Fruit fly (Drosophila melanogaster) whole organism, adult: ENCODE measurements around the gene grp.
A peak's percentile ranks its signal among the peaks of the same experiment; 100 is the strongest.

ENCODE experiments used
- CG11617 ChIP-seq: fragments of 200-800 bp; sonication (Bioruptor generic); optimal IDR thresholded peaks from 2 replicates; lab custom pipeline; 2017; ENCODE audit warnings: mild to moderate bottlenecking, missing biosample characterization, missing genetic modification reagents, missing genetic modification characterization
- CG12768 ChIP-seq: fragments of 200-800 bp; sonication (Bioruptor generic); optimal IDR thresholded peaks from 2 replicates; lab custom pipeline; 2017; ENCODE audit warnings: missing biosample characterization, missing genetic modification characterization, mild to moderate bottlenecking, moderate library complexity, missing genetic modification reagents
- CG14711 ChIP-seq: fragments of 200-800 bp; sonication (Bioruptor generic); optimal IDR thresholded peaks from 2 replicates; lab custom pipeline; 2018; ENCODE audit warnings: missing biosample characterization, mild to moderate bottlenecking, missing genetic modification characterization, moderate library complexity
- CG1620 ChIP-seq: fragments of 200-800 bp; sonication (Bioruptor generic); optimal IDR thresholded peaks from 2 replicates; lab custom pipeline; 2016; ENCODE audit warnings: missing biosample characterization, missing genetic modification characterization
- CG33017 ChIP-seq: fragments of 200-800 bp; sonication (Bioruptor generic); optimal IDR thresholded peaks from 2 replicates; lab custom pipeline; 2018; ENCODE audit warnings: missing biosample characterization, mild to moderate bottlenecking, missing genetic modification characterization, moderate library complexity
- CG5204 ChIP-seq: fragments of 200-800 bp; sonication (Bioruptor generic); optimal IDR thresholded peaks from 2 replicates; lab custom pipeline; 2016; ENCODE audit warnings: missing biosample characterization, missing genetic modification characterization
- CG7045 ChIP-seq: fragments of 200-800 bp; sonication (Bioruptor generic); optimal IDR thresholded peaks from 2 replicates; lab custom pipeline; 2017; ENCODE audit warnings: missing biosample characterization, mild to moderate bottlenecking, missing genetic modification characterization
- CG7101 ChIP-seq: fragments of 200-800 bp; sonication (Bioruptor generic); optimal IDR thresholded peaks from 2 replicates; lab custom pipeline; 2018; ENCODE audit warnings: missing biosample characterization, mild to moderate bottlenecking, missing genetic modification characterization, moderate library complexity
- Clk ChIP-seq: fragments of 200-800 bp; sonication (Bioruptor generic); optimal IDR thresholded peaks from 2 replicates; lab custom pipeline; 2017; ENCODE audit warnings: missing biosample characterization, missing genetic modification characterization
- Crg-1 ChIP-seq: fragments of 200-800 bp; sonication (Bioruptor generic); optimal IDR thresholded peaks from 2 replicates; lab custom pipeline; 2016; ENCODE audit warnings: missing biosample characterization, missing genetic modification characterization
- Hr96 ChIP-seq: fragments of 200-800 bp; sonication (Bioruptor generic); optimal IDR thresholded peaks from 2 replicates; lab custom pipeline; 2016; ENCODE audit warnings: missing biosample characterization, missing genetic modification characterization
- Mnt ChIP-seq: fragments of 200-800 bp; sonication (Bioruptor generic); optimal IDR thresholded peaks from 2 replicates; lab custom pipeline; 2016; ENCODE audit warnings: missing biosample characterization, mild to moderate bottlenecking, missing genetic modification characterization
- bab1 ChIP-seq: fragments of 200-800 bp; sonication (Bioruptor generic); optimal IDR thresholded peaks from 3 replicates; lab custom pipeline; 2019; ENCODE audit warnings: missing biosample characterization, mild to moderate bottlenecking, missing genetic modification characterization, moderate library complexity
- cic ChIP-seq: fragments of 200-800 bp; sonication (Bioruptor generic); optimal IDR thresholded peaks from 2 replicates; lab custom pipeline; 2017; ENCODE audit warnings: missing biosample characterization, mild to moderate bottlenecking, missing genetic modification characterization, moderate library complexity
- cnc ChIP-seq, 2 experiments: fragments of >200 bp; optimal IDR thresholded peaks; 2 replicates each; lab custom pipeline; 2017
- kay ChIP-seq: fragments of 200-800 bp; sonication (Bioruptor generic); peaks from one replicate; lab custom pipeline; 2016; ENCODE audit warnings: missing biosample characterization, missing genetic modification characterization, borderline replicate concordance
- ovo ChIP-seq: fragments of 200-800 bp; sonication (Bioruptor generic); optimal IDR thresholded peaks from 2 replicates; lab custom pipeline; 2016; ENCODE audit warnings: missing biosample characterization, missing genetic modification characterization
- pad ChIP-seq: fragments of 200-800 bp; sonication (Bioruptor generic); optimal IDR thresholded peaks from 3 replicates; lab custom pipeline; 2017; ENCODE audit warnings: missing biosample characterization, missing genetic modification characterization, mild to moderate bottlenecking, moderate library complexity, missing genetic modification reagents
- tj ChIP-seq: fragments of 200-800 bp; sonication (Bioruptor generic); optimal IDR thresholded peaks from 3 replicates; lab custom pipeline; 2017; ENCODE audit warnings: missing biosample characterization, mild to moderate bottlenecking, missing genetic modification characterization, moderate library complexity
- toe ChIP-seq: fragments of 200-800 bp; sonication (Bioruptor generic); optimal IDR thresholded peaks from 2 replicates; lab custom pipeline; 2016; ENCODE audit warnings: missing biosample characterization, missing genetic modification characterization

Gene grp

dm6 chr2L:16685612-16685912, 5.7 kb downstream of the grp start:
- TF ChIP-seq bab1 (GFP tag; lab: Kevin White, UChicago) (no peak), Clk (GFP tag; lab: Kevin White, UChicago) (no peak), Crg-1 (no peak), cic (GFP tag; lab: Kevin White, UChicago) (no peak), pad (GFP tag; lab: Kevin White, UChicago) (no peak), cnc (optimal IDR thresholded peaks at IDR 0.05; lab: Kevin White, UChicago) (no peak), CG5204 (GFP tag; lab: Kevin White, UChicago) (no peak), CG1620 (GFP tag; lab: Kevin White, UChicago) (no peak)

DNA sequence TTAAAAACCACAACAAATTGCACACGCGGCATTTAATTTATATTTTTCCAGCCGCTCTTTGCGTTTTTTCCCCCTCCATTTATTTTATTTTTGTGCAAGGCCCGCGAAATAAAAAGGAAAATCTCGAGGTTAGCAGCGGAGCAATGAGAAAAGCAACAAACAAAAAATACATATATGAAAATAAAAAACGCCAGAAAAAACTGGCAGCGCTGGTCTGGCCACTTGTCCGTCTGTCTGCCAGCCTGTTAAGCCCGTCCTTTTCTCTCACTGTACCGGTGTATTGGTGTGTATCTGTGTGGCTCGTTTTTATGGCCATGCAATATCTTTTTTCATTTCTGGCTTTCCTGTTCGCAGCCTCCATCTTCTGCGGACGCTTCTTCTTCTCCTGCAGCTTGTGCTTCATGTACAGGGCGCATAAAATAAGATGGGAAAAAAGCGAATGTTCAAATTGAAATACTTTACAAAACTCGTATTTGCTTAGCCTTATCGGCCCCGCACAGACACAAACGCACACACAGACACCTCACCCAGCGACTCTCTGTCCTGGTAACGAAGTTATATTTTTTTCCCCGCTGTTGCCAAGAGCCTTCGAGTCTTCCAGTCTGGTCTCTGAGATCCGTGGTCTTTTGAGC, 6.7 kb downstream of the grp start:
- TF ChIP-seq tj (peak; percentile 96), Crg-1 (no peak)

- TF ChIP-seq pad (GFP tag; lab: Kevin White, UChicago): no peak
- no peak for TF ChIP-seq ovo (GFP tag; lab: Kevin White, UChicago)
- TF ChIP-seq CG7101 (tag; lab: Kevin White, UChicago): no peak
- TF ChIP-seq CG12768 (GFP tag; lab: Kevin White, UChicago): no peak
- TF ChIP-seq Clk (GFP tag; lab: Kevin White, UChicago): no peak
- no peak for TF ChIP-seq CG14711 (tag; lab: Kevin White, UChicago)
- no peak for TF ChIP-seq kay
- no peak for TF ChIP-seq CG1620 (GFP tag; lab: Kevin White, UChicago)
- no peak for TF ChIP-seq CG33017 (tag; lab: Kevin White, UChicago)
Observed at dm6 chr2L:16687863-16688262, 8.0 kb downstream of the grp start.

DNA sequence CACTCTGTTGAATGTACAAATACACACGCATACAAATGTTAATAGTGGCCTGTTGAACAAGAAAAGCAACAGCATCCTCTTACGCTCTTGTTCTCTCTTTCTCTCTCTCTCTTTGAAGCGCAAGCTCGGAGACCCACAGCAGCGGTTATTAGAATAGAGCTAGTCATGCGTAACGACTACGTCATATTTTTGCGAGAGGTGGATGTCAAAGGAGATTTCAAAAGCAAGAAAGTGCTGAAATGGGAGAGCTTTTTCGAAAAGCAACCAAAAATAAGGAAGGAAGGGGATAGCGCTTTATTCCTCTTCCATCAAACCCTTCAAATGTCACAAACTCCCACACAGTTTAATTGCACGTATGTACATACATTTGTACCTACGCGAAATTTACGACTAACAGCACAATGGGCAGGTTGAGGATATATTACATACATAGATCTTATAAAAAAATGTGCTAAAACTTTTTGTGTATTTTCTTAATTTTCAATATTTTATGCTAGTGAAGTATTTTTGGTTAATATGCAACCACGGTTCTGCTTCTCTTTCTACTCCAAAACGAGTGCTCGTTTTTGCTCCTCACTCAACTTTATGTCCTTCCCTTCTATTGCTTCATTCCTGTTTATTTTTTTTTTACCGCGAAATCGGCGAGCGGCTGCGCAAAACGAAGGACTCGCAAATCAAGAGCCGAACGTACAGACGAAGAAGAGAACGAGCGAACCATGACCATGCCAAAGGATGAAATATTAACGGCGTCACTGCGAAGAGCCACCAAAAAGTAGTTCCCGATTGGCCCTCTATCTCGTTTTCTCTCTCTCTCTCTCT, 10.2 kb downstream of the grp start:
- TF ChIP-seq cic (GFP tag; lab: Kevin White, UChicago): no peak
- peak; percentile 85 for TF ChIP-seq kay
- TF ChIP-seq CG5204 (GFP tag; lab: Kevin White, UChicago): peak; percentile 32
- TF ChIP-seq Mnt: no peak

dm6 chr2L:16690619-16690908, 10.7 kb downstream of the grp start:
- TF ChIP-seq Crg-1: no peak
- peak; percentile 2 for TF ChIP-seq Mnt

DNA sequence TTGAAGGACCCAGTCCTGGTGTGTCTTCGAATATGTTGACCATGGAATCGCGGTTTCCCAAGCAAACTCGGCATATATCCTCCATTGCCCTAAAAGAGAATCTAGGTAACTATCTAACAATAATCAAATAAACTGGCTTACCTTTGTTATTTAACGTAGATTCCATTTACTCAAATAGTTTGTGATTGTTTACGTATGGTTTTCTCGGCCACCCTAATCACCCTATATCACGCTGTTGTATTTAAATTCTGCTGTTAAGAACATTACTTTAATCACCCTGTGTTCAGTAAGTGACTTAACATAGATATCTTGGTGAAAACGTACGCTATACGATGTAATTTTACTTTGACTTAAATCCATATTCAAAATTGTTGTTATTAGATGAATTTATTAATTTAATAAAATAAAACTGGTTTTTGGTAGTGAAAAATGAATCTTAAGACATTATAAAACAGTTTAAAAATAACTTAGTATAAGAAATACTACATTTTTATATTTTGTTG, 23.2 kb downstream of the grp start:
- TF ChIP-seq cic (GFP tag; lab: Kevin White, UChicago): no peak
- peak; percentile 6 for TF ChIP-seq bab1 (GFP tag; lab: Kevin White, UChicago)

- TF ChIP-seq kay (peak; percentile 73), Mnt (peak; percentile 26), cic (GFP tag; lab: Kevin White, UChicago) (no peak), CG5204 (GFP tag; lab: Kevin White, UChicago) (peak; percentile 74), CG33017 (tag; lab: Kevin White, UChicago) (peak; percentile 15), CG7045 (GFP tag; lab: Kevin White, UChicago) (peak; percentile 62), bab1 (GFP tag; lab: Kevin White, UChicago) (peak; percentile 72), tj (peak; percentile 4), CG11617 (GFP tag; lab: Kevin White, UChicago) (peak; percentile 43), cnc (optimal IDR thresholded peaks at IDR 0.05; lab: Kevin White, UChicago) (no peak), ovo (GFP tag; lab: Kevin White, UChicago) (no peak), Crg-1 (peak; percentile 58), CG14711 (tag; lab: Kevin White, UChicago) (no peak), Hr96 (GFP tag; lab: Kevin White, UChicago) (peak; percentile 29), Clk (GFP tag; lab: Kevin White, UChicago) (no peak), pad (GFP tag; lab: Kevin White, UChicago) (no peak), CG12768 (GFP tag; lab: Kevin White, UChicago) (no peak), toe (GFP tag; lab: Kevin White, UChicago) (peak; percentile 71), CG7101 (tag; lab: Kevin White, UChicago) (peak; percentile 56), CG1620 (GFP tag; lab: Kevin White, UChicago) (peak; percentile 66)
Observed at dm6 chr2L:16703753-16704152, 23.9 kb downstream of the grp start.
